Worm (Caenorhabditis elegans) whole organism, L4 larva: Measurements from ENCODE around the gene myo-2.
A peak's percentile ranks its signal among the peaks of the same experiment; 100 is the strongest.

Source experiments
- D1046.2 ChIP-seq: fragments of 200-800 bp; sonication (Bioruptor generic); IDR thresholded peaks from 2 replicates; pipeline ENCODE4 v1.3.6; 2022; ENCODE audit warnings: missing genetic modification characterization, missing compliant biosample characterization
- F10B5.3 ChIP-seq: sonication (generic microtip); optimal IDR thresholded peaks from 2 replicates; lab custom pipeline; 2016; ENCODE audit warnings: mild to moderate bottlenecking, missing genetic modification characterization, missing compliant biosample characterization
- F26F4.8 ChIP-seq: fragments of 200-800 bp; sonication (Bioruptor generic); conservative IDR thresholded peaks from 2 replicates; pipeline ENCODE4 v1.3.6; 2022; ENCODE audit warnings: missing genetic modification characterization, missing compliant biosample characterization
- F44E2.7 ChIP-seq: fragments of 200-800 bp; sonication (Bioruptor generic); IDR thresholded peaks from 2 replicates; pipeline ENCODE4 v2.1.2; 2022; ENCODE audit warnings: missing genetic modification characterization, missing compliant biosample characterization
- T26A8.4 ChIP-seq: fragments of 200-800 bp; sonication (Bioruptor generic); IDR thresholded peaks from 2 replicates; pipeline ENCODE4 v1.3.6; 2022; ENCODE audit warnings: missing genetic modification characterization, missing compliant biosample characterization
- Y48G9A.11 ChIP-seq: fragments of 200-800 bp; sonication (Bioruptor generic); IDR thresholded peaks from 2 replicates; pipeline ENCODE4 v1.3.6; 2022; ENCODE audit warnings: missing genetic modification reagents, missing genetic modification characterization, missing compliant biosample characterization
- Y5F2A.4 ChIP-seq: fragments of 200-800 bp; sonication (Bioruptor generic); optimal IDR thresholded peaks from 2 replicates; lab custom pipeline; 2018; ENCODE audit warnings: mild to moderate bottlenecking, missing genetic modification characterization, missing compliant biosample characterization
- ZK546.5 ChIP-seq, 2 experiments: sonication (generic microtip); optimal IDR thresholded peaks; 2 replicates each; lab custom pipeline; 2017; ENCODE audit warnings: missing biosample characterization in 2 of 2, missing genetic modification characterization in 2 of 2
- aha-1 ChIP-seq: fragments of 150-350 bp; peaks from one replicate; lab custom pipeline; 2014; ENCODE audit warnings: missing biosample characterization, missing genetic modification characterization
- attf-4 ChIP-seq: sonication (generic microtip); optimal IDR thresholded peaks from 3 replicates; lab custom pipeline; 2017; ENCODE audit warnings: missing biosample characterization, missing genetic modification characterization
- ceh-20 ChIP-seq: fragments of 200-800 bp; sonication (Bioruptor generic); IDR thresholded peaks from 2 replicates; pipeline ENCODE4 v1.3.6; 2022; ENCODE audit warnings: missing genetic modification reagents, missing genetic modification characterization, missing compliant biosample characterization
- ceh-28 ChIP-seq: fragments of 150-350 bp; optimal IDR thresholded peaks from 2 replicates; lab custom pipeline; 2014; ENCODE audit warnings: missing biosample characterization, missing genetic modification reagents, missing genetic modification characterization
- ceh-32 ChIP-seq: sonication (generic microtip); optimal IDR thresholded peaks from 2 replicates; lab custom pipeline; 2016; ENCODE audit warnings: mild to moderate bottlenecking, missing genetic modification characterization, missing compliant biosample characterization; ENCODE audit not compliant: poor library complexity
- ceh-44 ChIP-seq: fragments of 200-800 bp; sonication (Bioruptor generic); IDR thresholded peaks from 2 replicates; pipeline ENCODE4 v1.3.6; 2022; ENCODE audit warnings: missing genetic modification reagents, missing genetic modification characterization, missing compliant biosample characterization
- ceh-62 ChIP-seq: sonication (generic microtip); optimal IDR thresholded peaks from 2 replicates; lab custom pipeline; 2017; ENCODE audit warnings: missing biosample characterization, missing genetic modification characterization
- ceh-82 ChIP-seq: sonication (generic microtip); optimal IDR thresholded peaks from 2 replicates; lab custom pipeline; 2017; ENCODE audit warnings: missing biosample characterization, missing genetic modification characterization
- daf-19 ChIP-seq: fragments of 200-800 bp; sonication (Bioruptor generic); conservative IDR thresholded peaks from 2 replicates; pipeline ENCODE4 v1.3.6; 2022; ENCODE audit warnings: missing genetic modification characterization, missing compliant biosample characterization
- daf-8 ChIP-seq: fragments of 200-800 bp; sonication (Bioruptor generic); IDR thresholded peaks from 2 replicates; pipeline ENCODE4 v1.3.6; 2022; ENCODE audit warnings: missing genetic modification characterization, missing compliant biosample characterization
- dmd-6 ChIP-seq: fragments of 200-800 bp; sonication (Bioruptor generic); IDR thresholded peaks from 2 replicates; pipeline ENCODE4 v1.3.6; 2022; ENCODE audit warnings: missing genetic modification reagents, missing genetic modification characterization, missing compliant biosample characterization
- dmd-8 ChIP-seq: fragments of 200-800 bp; sonication (Bioruptor generic); IDR thresholded peaks from 2 replicates; pipeline ENCODE4 v1.3.6; 2022; ENCODE audit warnings: missing genetic modification characterization, missing compliant biosample characterization
- duxl-1 ChIP-seq: sonication (generic microtip); optimal IDR thresholded peaks from 2 replicates; lab custom pipeline; 2016; ENCODE audit warnings: mild to moderate bottlenecking, missing genetic modification characterization, moderate library complexity, missing compliant biosample characterization; ENCODE audit not compliant: poor library complexity
- dve-1 ChIP-seq: sonication (generic microtip); optimal IDR thresholded peaks from 2 replicates; lab custom pipeline; 2017; ENCODE audit warnings: antibody characterized with exemption, mild to moderate bottlenecking, missing genetic modification characterization, missing compliant biosample characterization; ENCODE audit not compliant: insufficient read depth
- hif-1 ChIP-seq, 2 experiments: sonication (generic microtip); optimal IDR thresholded peaks; 2 replicates each; lab custom pipeline; 2016 to 2017; ENCODE audit warnings: missing compliant biosample characterization in 2 of 2, missing genetic modification characterization in 2 of 2, missing genetic modification reagents in 2 of 2, missing genotype in 2 of 2, mild to moderate bottlenecking in 1 of 2
- hlh-30 ChIP-seq: sonication (generic microtip); optimal IDR thresholded peaks from 2 replicates; lab custom pipeline; 2017; ENCODE audit warnings: antibody characterized with exemption, mild to moderate bottlenecking, missing genetic modification characterization, missing compliant biosample characterization; ENCODE audit not compliant: insufficient read depth
- hmg-1.1 ChIP-seq: fragments of 200-800 bp; sonication (Bioruptor generic); IDR thresholded peaks from 2 replicates; pipeline ENCODE4 v1.3.6; 2022; ENCODE audit warnings: missing genetic modification reagents, missing genetic modification characterization, missing compliant biosample characterization
- jun-1 ChIP-seq: fragments of 150-350 bp; optimal IDR thresholded peaks from 2 replicates; lab custom pipeline; 2014; ENCODE audit warnings: missing biosample characterization, missing genetic modification reagents, missing genetic modification characterization
- lin-29 ChIP-seq: fragments of 200-800 bp; sonication (Bioruptor generic); IDR thresholded peaks from 2 replicates; pipeline ENCODE4 v1.3.6; 2022; ENCODE audit warnings: missing genetic modification reagents, missing genetic modification characterization, missing compliant biosample characterization
- lin-38 ChIP-seq: fragments of 200-800 bp; sonication (Bioruptor generic); IDR thresholded peaks from 2 replicates; pipeline ENCODE4 v1.3.6; 2022; ENCODE audit warnings: missing genetic modification reagents, missing genetic modification characterization, missing compliant biosample characterization
- lin-39 ChIP-seq: fragments of 150-350 bp; optimal IDR thresholded peaks from 2 replicates; lab custom pipeline; 2014; ENCODE audit warnings: missing biosample characterization, missing genetic modification reagents, missing genetic modification characterization
- lir-3 ChIP-seq: sonication (generic microtip); optimal IDR thresholded peaks from 2 replicates; lab custom pipeline; 2016; ENCODE audit warnings: mild to moderate bottlenecking, missing genetic modification characterization, missing compliant biosample characterization
- lsy-2 ChIP-seq, 2 experiments: fragments of 150-350 bp in 1 of 2; sonication (generic microtip) in 1 of 2; optimal IDR thresholded peaks; 2 replicates each; lab custom pipeline; 2014 to 2017; ENCODE audit warnings: missing biosample characterization in 2 of 2, missing genetic modification characterization in 2 of 2
- mxl-3 ChIP-seq: fragments of 200-800 bp; sonication (Bioruptor generic); optimal IDR thresholded peaks from 2 replicates; lab custom pipeline; 2018; ENCODE audit warnings: mild to moderate bottlenecking, missing genetic modification characterization, missing compliant biosample characterization
- nhr-10 ChIP-seq: fragments of 150-350 bp; optimal IDR thresholded peaks from 2 replicates; lab custom pipeline; 2014; ENCODE audit warnings: missing biosample characterization, missing genetic modification characterization
- nhr-11 ChIP-seq: fragments of 150-350 bp; optimal IDR thresholded peaks from 2 replicates; lab custom pipeline; 2014; ENCODE audit warnings: missing biosample characterization, missing genetic modification characterization
- nhr-41 ChIP-seq: fragments of 200-800 bp; sonication (Bioruptor generic); IDR thresholded peaks from 2 replicates; pipeline ENCODE4 v1.3.6; 2022; ENCODE audit warnings: missing genetic modification reagents, missing genetic modification characterization, missing compliant biosample characterization
- nhr-6 ChIP-seq: fragments of 150-350 bp; optimal IDR thresholded peaks from 2 replicates; lab custom pipeline; 2014; ENCODE audit warnings: missing biosample characterization, missing genetic modification characterization
- pha-4 ChIP-seq, 2 experiments: fragments of 150-350 bp in 1 of 2; fragments of 200-800 bp in 1 of 2; sonication (Bioruptor generic) in 1 of 2; IDR thresholded peaks in 1 of 2; optimal IDR thresholded peaks in 1 of 2; 2 replicates each; pipeline versions ENCODE4 v1.3.6 to Lab custom; 2014 to 2022; ENCODE audit warnings: missing genetic modification characterization in 2 of 2, missing genetic modification reagents in 2 of 2, missing biosample characterization in 1 of 2, missing compliant biosample characterization in 1 of 2
- php-3 ChIP-seq: fragments of 200-800 bp; sonication (Bioruptor generic); IDR thresholded peaks from 2 replicates; pipeline ENCODE4 v1.3.6; 2022; ENCODE audit warnings: missing genetic modification reagents, missing genetic modification characterization, missing compliant biosample characterization
- pqm-1 ChIP-seq: sonication (generic microtip); optimal IDR thresholded peaks from 2 replicates; lab custom pipeline; 2017; ENCODE audit warnings: missing biosample characterization, missing genetic modification characterization
- saeg-2 ChIP-seq: fragments of 200-800 bp; sonication (Bioruptor generic); IDR thresholded peaks from 2 replicates; pipeline ENCODE4 v1.3.6; 2022; ENCODE audit warnings: missing genetic modification reagents, missing genetic modification characterization, missing compliant biosample characterization
- skn-1 ChIP-seq: fragments of 150-350 bp; optimal IDR thresholded peaks from 2 replicates; lab custom pipeline; 2014; ENCODE audit warnings: missing biosample characterization, missing genetic modification characterization
- snpc-1.2 ChIP-seq: fragments of 200-800 bp; sonication (Bioruptor generic); IDR thresholded peaks from 2 replicates; pipeline ENCODE4 v1.3.6; 2022; ENCODE audit warnings: missing genetic modification reagents, missing genetic modification characterization, missing compliant biosample characterization
- spr-1 ChIP-seq: sonication (generic microtip); optimal IDR thresholded peaks from 2 replicates; lab custom pipeline; 2016; ENCODE audit warnings: mild to moderate bottlenecking, missing genetic modification characterization, missing compliant biosample characterization
- tag-97 ChIP-seq: fragments of 200-800 bp; sonication (Bioruptor generic); IDR thresholded peaks from 2 replicates; pipeline ENCODE4 v1.3.6; 2022; ENCODE audit warnings: missing genetic modification characterization, missing compliant biosample characterization
- unc-62 ChIP-seq, 3 experiments: fragments of 150-350 bp in 1 of 3; sonication (generic microtip); optimal IDR thresholded peaks in 2 of 3; peaks in 1 of 3; 1 replicate in 1 of 3; 2 replicates in 2 of 3; lab custom pipeline; 2014 to 2017; ENCODE audit warnings: missing biosample characterization in 3 of 3, missing genetic modification characterization in 3 of 3, missing genetic modification reagents in 3 of 3, missing genotype in 1 of 3
- zfp-2 ChIP-seq: sonication (generic microtip); optimal IDR thresholded peaks from 2 replicates; lab custom pipeline; 2016; ENCODE audit warnings: mild to moderate bottlenecking, missing genetic modification characterization, missing compliant biosample characterization
- zfp-3 ChIP-seq: fragments of 200-800 bp; sonication (Bioruptor generic); conservative IDR thresholded peaks from 2 replicates; pipeline ENCODE4 v1.3.6; 2022; ENCODE audit warnings: missing genetic modification reagents, missing genetic modification characterization, missing compliant biosample characterization
- zip-11 ChIP-seq: fragments of 200-800 bp; sonication (Bioruptor generic); IDR thresholded peaks from 2 replicates; pipeline ENCODE4 v1.3.6; 2022; ENCODE audit warnings: missing genetic modification characterization, missing compliant biosample characterization
- zip-2 ChIP-seq: fragments of 150-350 bp; optimal IDR thresholded peaks from 2 replicates; lab custom pipeline; 2014; ENCODE audit warnings: missing biosample characterization, missing genetic modification characterization
- ztf-11 ChIP-seq: fragments of 150-350 bp; optimal IDR thresholded peaks from 2 replicates; lab custom pipeline; 2014; ENCODE audit warnings: missing biosample characterization, missing genetic modification characterization
- ztf-7 ChIP-seq: fragments of 150-350 bp; optimal IDR thresholded peaks from 2 replicates; lab custom pipeline; 2014; ENCODE audit warnings: missing biosample characterization, missing genetic modification characterization

The myo-2 gene

DNA sequence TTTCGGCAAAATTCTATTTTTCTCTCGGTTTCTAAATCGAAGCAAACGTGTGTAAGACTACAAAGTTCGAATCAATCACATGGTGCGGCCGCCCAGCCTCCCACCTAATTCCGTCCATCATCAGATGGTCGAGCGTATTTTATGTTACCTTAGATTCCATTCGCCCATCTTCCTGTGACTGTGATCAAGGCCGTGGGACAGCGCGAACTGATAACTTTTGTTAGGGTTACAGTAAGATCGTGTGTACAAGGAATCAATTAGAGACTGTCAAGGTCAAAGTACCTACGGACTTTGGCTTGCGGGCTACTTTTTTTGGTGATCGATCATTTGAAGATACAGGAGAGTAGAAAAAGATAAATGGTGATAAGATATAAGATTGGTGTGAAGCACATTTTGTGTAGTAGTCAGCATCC, 55.2 kb downstream of the myo-2 start (continued):
- no peak for TF ChIP-seq Y48G9A.11 (GFP tag; lab: Robert Waterston, UW)
- peak in 1 of 2 experiments; percentile 96 for TF ChIP-seq unc-62 (GFP tag; optimal IDR thresholded peaks at IDR 0.05 in 1 of 2; lab: Kevin White, UChicago)
- no peak for TF ChIP-seq unc-62 (tag; optimal IDR thresholded peaks at IDR 0.05; lab: Kevin White, UChicago)
- TF ChIP-seq hmg-1.1 (GFP tag; lab: Robert Waterston, UW), result peak; percentile 50; the same call in 1 of the 2 replicates
- no peak for TF ChIP-seq lin-38 (GFP tag; lab: Robert Waterston, UW)
- peak; percentile 34 for TF ChIP-seq spr-1 (tag; lab: Kevin White, UChicago)
- TF ChIP-seq nhr-6 (tag; lab: Kevin White, UChicago), result no peak
- no peak for TF ChIP-seq lir-3 (tag; lab: Kevin White, UChicago)
- TF ChIP-seq Y5F2A.4 (GFP tag; lab: Kevin White, UChicago), result no peak
- TF ChIP-seq tag-97 (GFP tag; lab: Robert Waterston, UW), result no peak
- peak; percentile 76 for TF ChIP-seq dmd-6 (GFP tag; lab: Robert Waterston, UW)
- no peak for TF ChIP-seq F44E2.7 (GFP tag; lab: Robert Waterston, UW)
- TF ChIP-seq lsy-2 (tag; optimal IDR thresholded peaks at IDR 0.05; lab: Kevin White, UChicago), result peak; percentile 31 to 72
- peak; percentile 95 for TF ChIP-seq aha-1 (tag; lab: Kevin White, UChicago)
- no peak for TF ChIP-seq jun-1 (tag; lab: Kevin White, UChicago)
- TF ChIP-seq dve-1 (tag; lab: Kevin White, UChicago), result peak; percentile 45
- TF ChIP-seq pha-4 (GFP tag; IDR thresholded peaks at IDR 0.05; lab: Robert Waterston, UW), result no peak
- TF ChIP-seq pha-4 (tag; optimal IDR thresholded peaks at IDR 0.05; lab: Kevin White, UChicago), result no peak
- TF ChIP-seq ceh-82 (tag; lab: Kevin White, UChicago), result no peak
- TF ChIP-seq ZK546.5 (tag; optimal IDR thresholded peaks at IDR 0.05; lab: Kevin White, UChicago), result no peak
- no peak for TF ChIP-seq snpc-1.2 (GFP tag; lab: Robert Waterston, UW)
- no peak for TF ChIP-seq ceh-32 (tag; lab: Kevin White, UChicago)
- no peak for TF ChIP-seq zfp-3 (GFP tag; lab: Robert Waterston, UW)
- no peak for TF ChIP-seq nhr-41 (GFP tag; lab: Robert Waterston, UW)
- no peak for TF ChIP-seq lin-39
- TF ChIP-seq saeg-2, result no peak
- TF ChIP-seq pqm-1, result no peak
- TF ChIP-seq D1046.2 (GFP tag; lab: Robert Waterston, UW), result no peak
- no peak for TF ChIP-seq ceh-44 (GFP tag; lab: Robert Waterston, UW)
- no peak for TF ChIP-seq daf-8 (GFP tag; lab: Robert Waterston, UW)
- no peak for TF ChIP-seq lin-29 (GFP tag; lab: Robert Waterston, UW)
- 0 out of 2 replicates have a peak, but pooled peaks have one; percentile 22 for TF ChIP-seq ceh-20 (GFP tag; lab: Robert Waterston, UW)
- no peak for TF ChIP-seq ceh-62 (tag; lab: Kevin White, UChicago)
- TF ChIP-seq ztf-11 (tag; lab: Kevin White, UChicago), result no peak
- TF ChIP-seq dmd-8 (GFP tag; lab: Robert Waterston, UW), result no peak
- TF ChIP-seq skn-1 (tag; lab: Kevin White, UChicago), result no peak
- TF ChIP-seq duxl-1, result no peak
- TF ChIP-seq hif-1 (tag; optimal IDR thresholded peaks at IDR 0.05; lab: Kevin White, UChicago), result peak in 1 of 2 experiments; percentile 53
- TF ChIP-seq ztf-7 (tag; lab: Kevin White, UChicago), result no peak
- TF ChIP-seq ceh-28 (tag; lab: Kevin White, UChicago), result no peak
- no peak for TF ChIP-seq attf-4 (tag; lab: Kevin White, UChicago)
- TF ChIP-seq zip-2 (tag; lab: Kevin White, UChicago), result no peak
- TF ChIP-seq F26F4.8 (GFP tag; lab: Robert Waterston, UW), result no peak
- TF ChIP-seq T26A8.4 (GFP tag; lab: Robert Waterston, UW), result no peak
- no peak for TF ChIP-seq daf-19
- no peak for TF ChIP-seq zfp-2 (tag; lab: Kevin White, UChicago)
- TF ChIP-seq nhr-11 (tag; lab: Kevin White, UChicago), result peak; percentile 69
- TF ChIP-seq hlh-30 (tag; lab: Kevin White, UChicago), result peak; percentile 87
- TF ChIP-seq F10B5.3 (tag; lab: Kevin White, UChicago), result no peak
- peak; percentile 65 for TF ChIP-seq nhr-10 (tag; lab: Kevin White, UChicago)
- TF ChIP-seq zip-11, result no peak
- no peak for TF ChIP-seq php-3 (GFP tag; lab: Robert Waterston, UW)
- peak; percentile 85 for TF ChIP-seq mxl-3 (GFP tag; lab: Kevin White, UChicago)
